Worm (Caenorhabditis elegans): ENCODE measurements around the gene xol-1.
A peak's percentile ranks its signal among the peaks of the same experiment; 100 is the strongest.

xol-1 gene

DNA sequence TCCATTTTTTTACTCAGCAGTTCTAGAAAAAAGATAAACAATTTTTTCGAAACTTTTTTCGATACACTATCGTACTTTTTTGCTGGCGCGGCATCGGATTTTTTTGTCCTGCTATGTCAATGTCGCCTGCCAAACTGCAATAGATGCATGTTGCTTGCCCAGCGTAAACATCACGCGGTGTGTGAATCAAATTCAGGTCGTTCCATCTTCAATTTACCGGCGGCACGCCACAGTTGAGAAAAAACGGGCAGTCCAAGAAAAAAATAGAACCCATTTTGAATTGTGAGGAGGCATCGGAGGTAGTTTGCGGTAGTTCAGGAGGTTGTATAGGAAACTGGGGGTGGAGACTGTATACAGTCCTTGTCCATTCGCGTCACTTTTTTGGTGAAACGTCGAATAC lies 22.7 kb upstream of the xol-1 start:
- TF ChIP-seq nhr-77 (tag; optimal IDR thresholded peaks at IDR 0.05) (no peak), nhr-23 (tag; optimal IDR thresholded peaks at IDR 0.05) (peak; percentile 7), skn-1 (tag; optimal IDR thresholded peaks at IDR 0.05) (no peak), fkh-2 (tag; optimal IDR thresholded peaks at IDR 0.05) (no peak), pha-4 (tag; optimal IDR thresholded peaks at IDR 0.05) (peak; percentile 91), eor-1 (tag; optimal IDR thresholded peaks at IDR 0.05) (no peak), jun-1 (tag; optimal IDR thresholded peaks at IDR 0.05) (peak; percentile 30), egl-5 (tag; optimal IDR thresholded peaks at IDR 0.05) (peak; percentile 7), ceh-9 (tag; optimal IDR thresholded peaks at IDR 0.05) (no peak), elt-2 (tag; optimal IDR thresholded peaks at IDR 0.05) (peak; percentile 24), egl-27 (tag; optimal IDR thresholded peaks at IDR 0.05) (no peak), ama-1 (optimal IDR thresholded peaks at IDR 0.05) (peak; percentile 93), nhr-25 (tag; optimal IDR thresholded peaks at IDR 0.05) (peak; percentile 31)

DNA sequence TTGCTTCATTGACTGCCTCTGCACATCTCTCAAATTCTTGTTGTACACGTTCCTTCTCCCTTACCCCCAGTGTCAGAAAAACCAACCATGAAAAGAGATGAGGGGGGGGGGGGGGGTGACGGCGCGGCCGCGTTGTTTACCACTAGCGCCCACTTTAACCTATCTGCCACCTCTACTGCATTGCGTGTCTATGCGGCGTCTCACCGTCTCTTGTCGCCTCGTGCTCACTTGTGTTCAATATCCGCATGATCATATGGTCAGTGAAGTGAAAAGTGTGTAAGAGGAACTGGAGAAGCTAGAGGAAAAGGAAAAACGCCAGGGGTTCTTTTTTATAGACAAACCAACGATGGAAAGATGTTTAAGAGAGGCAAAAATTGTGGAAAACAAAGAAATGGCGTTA lies 21.4 kb upstream of the xol-1 start:
- TF ChIP-seq nhr-11 (tag; optimal IDR thresholded peaks at IDR 0.05) (no peak), elt-2 (tag; optimal IDR thresholded peaks at IDR 0.05) (peak; percentile 77), zag-1 (tag; optimal IDR thresholded peaks at IDR 0.05) (no peak), daf-12 (tag; optimal IDR thresholded peaks at IDR 0.05) (no peak), pha-4 (tag; optimal IDR thresholded peaks at IDR 0.05) (peak; percentile 98), sea-2 (GFP tag; optimal IDR thresholded peaks at IDR 0.05) (no peak), unc-39 (tag; optimal IDR thresholded peaks at IDR 0.05) (no peak), R02D3.7 (tag; optimal IDR thresholded peaks at IDR 0.05) (no peak), ceh-28 (tag; optimal IDR thresholded peaks at IDR 0.05) (peak; percentile 69), ama-1 (optimal IDR thresholded peaks at IDR 0.05) (peak; percentile 91), lin-39 (tag; optimal IDR thresholded peaks at IDR 0.05) (peak; percentile 93), eor-1 (tag; optimal IDR thresholded peaks at IDR 0.05) (peak in 1 of 2 experiments; percentile 14), ceh-9 (tag; optimal IDR thresholded peaks at IDR 0.05) (no peak), nhr-25 (tag; optimal IDR thresholded peaks at IDR 0.05) (peak; percentile 66), aly-2 (tag; optimal IDR thresholded peaks at IDR 0.05) (no peak), nhr-76 (tag; optimal IDR thresholded peaks at IDR 0.05) (peak; percentile 11), nhr-23 (tag; optimal IDR thresholded peaks at IDR 0.05) (peak; percentile 65), ceh-82 (tag; optimal IDR thresholded peaks at IDR 0.05) (peak; percentile 30), nfya-1 (tag; optimal IDR thresholded peaks at IDR 0.05; ENCODE audit: insufficient read depth) (peak; percentile 89), pqm-1 (tag; optimal IDR thresholded peaks at IDR 0.05) (peak; percentile 63), fkh-2 (tag; optimal IDR thresholded peaks at IDR 0.05) (no peak), lin-15B (tag; optimal IDR thresholded peaks at IDR 0.05) (peak; percentile 10), nhr-77 (tag; optimal IDR thresholded peaks at IDR 0.05) (peak; percentile 64), fkh-10 (GFP tag; optimal IDR thresholded peaks at IDR 0.05) (peak; percentile 30), ztf-11 (tag; optimal IDR thresholded peaks at IDR 0.05) (no peak), ceh-16 (tag; optimal IDR thresholded peaks at IDR 0.05) (no peak), snpc-4 (tag; optimal IDR thresholded peaks at IDR 0.05) (peak; percentile 32), elt-3 (tag; optimal IDR thresholded peaks at IDR 0.05) (no peak), fos-1 (tag; optimal IDR thresholded peaks at IDR 0.05) (no peak), hmg-11 (tag; optimal IDR thresholded peaks at IDR 0.05) (peak; percentile 84), ZK546.5 (tag; optimal IDR thresholded peaks at IDR 0.05) (no peak), egl-27 (tag; optimal IDR thresholded peaks at IDR 0.05) (no peak), tbx-2 (tag; optimal IDR thresholded peaks at IDR 0.05) (peak; percentile 55), elt-1 (tag; optimal IDR thresholded peaks at IDR 0.05) (peak; percentile 31), nhr-43 (tag; optimal IDR thresholded peaks at IDR 0.05; ENCODE audit: poor library complexity, severe bottlenecking) (peak; percentile 47), nhr-12 (tag; optimal IDR thresholded peaks at IDR 0.05) (no peak), mml-1 (tag; optimal IDR thresholded peaks at IDR 0.05) (no peak), nhr-28 (tag; optimal IDR thresholded peaks at IDR 0.05) (no peak), lsy-12 (tag; optimal IDR thresholded peaks at IDR 0.05) (peak; percentile 89), skn-1 (tag; optimal IDR thresholded peaks at IDR 0.05) (peak; percentile 23), nhr-237 (tag; optimal IDR thresholded peaks at IDR 0.05) (no peak), jun-1 (tag; optimal IDR thresholded peaks at IDR 0.05) (peak; percentile 91), ztf-4 (tag; optimal IDR thresholded peaks at IDR 0.05) (no peak), egl-5 (tag; optimal IDR thresholded peaks at IDR 0.05) (peak; percentile 94), nhr-67 (tag; optimal IDR thresholded peaks at IDR 0.05) (no peak), mdl-1 (tag; optimal IDR thresholded peaks at IDR 0.05) (peak; percentile 87), unc-62 (GFP tag; optimal IDR thresholded peaks at IDR 0.05) (peak; percentile 37)

Data from whole organism, L3 larva.